Worm (Caenorhabditis elegans): ENCODE results near the gene gst-3.

- TF ChIP-seq ztf-4 (tag; optimal IDR thresholded peaks at IDR 0.05) (no peak), egl-27 (tag; optimal IDR thresholded peaks at IDR 0.05) (no peak), nhr-23 (tag; optimal IDR thresholded peaks at IDR 0.05) (no peak), nhr-6 (tag; optimal IDR thresholded peaks at IDR 0.05) (no peak), unc-39 (tag; optimal IDR thresholded peaks at IDR 0.05) (no peak), nhr-12 (tag; optimal IDR thresholded peaks at IDR 0.05) (no peak), ztf-11 (tag; optimal IDR thresholded peaks at IDR 0.05) (no peak), ama-1 (optimal IDR thresholded peaks at IDR 0.05) (no peak), snpc-4 (tag; optimal IDR thresholded peaks at IDR 0.05) (no peak)
Observed at ce11 chrIV:10150552-10151004, 10.5 kb upstream of the gst-3 start, which contains the start of gene tsp-12.
